Fruit fly (Drosophila melanogaster): ENCODE results near the gene Coq3.

The Coq3 gene

dm6 chr2L:21169160-21169624 lies 10.8 kb upstream of the Coq3 start:
- TF ChIP-seq CG8478 (optimal IDR thresholded peaks at IDR 0.05) (no peak), CTCF (optimal IDR thresholded peaks at IDR 0.05) (no peak)

dm6 chr2L:21168295-21169159 lies 10.1 kb upstream of the Coq3 start, which contains the start of the genes mAcon1, CG43345 and CG43346:
Gene mAcon1, plus strand, starts transcription at chr2L:21168570.
Gene CG43345, minus strand, starts transcription at chr2L:21168581.
Gene CG43346, minus strand, starts transcription at chr2L:21168581.
- TF ChIP-seq CTCF (optimal IDR thresholded peaks at IDR 0.05) (no peak), CG8478 (optimal IDR thresholded peaks at IDR 0.05) (no peak)

DNA sequence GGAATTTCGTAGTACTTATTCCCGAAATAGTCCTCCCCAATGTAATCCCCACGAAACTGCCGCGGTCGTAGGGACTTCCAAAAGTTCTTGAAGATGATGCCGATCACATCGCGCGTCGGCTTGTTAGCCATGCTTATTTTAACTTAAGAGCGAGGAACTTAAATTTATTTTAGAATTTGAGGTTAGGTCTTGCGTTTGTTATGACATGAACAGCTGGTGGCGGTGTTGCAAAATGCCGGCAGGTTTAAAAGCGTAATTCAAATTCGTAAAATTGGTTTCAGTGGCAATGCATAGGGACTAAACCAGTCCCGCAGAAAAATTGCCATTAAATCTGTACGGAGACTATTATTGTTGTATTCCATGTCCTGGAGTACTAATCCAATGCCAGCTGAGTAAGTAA lies 8.0 kb upstream of the Coq3 start:
- TF ChIP-seq CTCF (optimal IDR thresholded peaks at IDR 0.05): no peak
- TF ChIP-seq CG8478 (optimal IDR thresholded peaks at IDR 0.05): no peak

- TF ChIP-seq CG8478 (optimal IDR thresholded peaks at IDR 0.05): no peak
- no peak for TF ChIP-seq CTCF (optimal IDR thresholded peaks at IDR 0.05)
Measured at dm6 chr2L:21163311-21163842, 5.0 kb upstream of the Coq3 start, which contains the start of gene Noc2. Gene Noc2, plus strand, starts transcription at chr2L:21163641.

DNA sequence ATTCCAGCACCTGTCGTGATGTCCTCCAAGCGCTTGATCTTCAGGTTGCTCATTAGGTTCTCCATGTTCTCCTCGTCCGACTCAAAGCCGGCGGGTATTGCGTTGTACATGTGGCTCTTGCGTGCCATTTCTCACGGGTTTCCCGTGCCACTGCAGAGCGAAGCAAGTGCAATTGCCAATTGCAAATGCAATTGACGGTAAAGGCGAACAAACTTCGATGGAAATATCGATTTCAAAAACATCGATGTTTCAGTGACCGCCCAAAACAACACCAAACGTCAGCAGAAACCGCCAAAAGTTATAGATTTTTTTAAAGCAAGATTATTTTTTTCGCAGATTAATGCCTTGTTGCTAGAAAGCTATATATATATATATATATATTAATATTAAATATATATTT lies 4.5 kb upstream of the Coq3 start, which contains the start of gene Nbr:
Gene Nbr, minus strand, starts transcription at position 209 of the 400 bp plus-strand sequence.
- TF ChIP-seq CTCF (optimal IDR thresholded peaks at IDR 0.05) (no peak), CG8478 (optimal IDR thresholded peaks at IDR 0.05) (no peak)

- no peak for TF ChIP-seq CTCF (optimal IDR thresholded peaks at IDR 0.05)
- TF ChIP-seq CG8478 (optimal IDR thresholded peaks at IDR 0.05): no peak
Measured at dm6 chr2L:21156156-21157040, 2.0 kb downstream of the Coq3 start, which contains the start of the genes Mpp6 and E2f2. Gene Mpp6, plus strand, starts transcription at chr2L:21156288. Gene E2f2, minus strand, starts transcription at chr2L:21156749.

- no peak for TF ChIP-seq CG8478 (optimal IDR thresholded peaks at IDR 0.05)
- no peak for TF ChIP-seq CTCF (optimal IDR thresholded peaks at IDR 0.05)
Measured at dm6 chr2L:21153844-21154243, 4.6 kb downstream of the Coq3 start.

DNA sequence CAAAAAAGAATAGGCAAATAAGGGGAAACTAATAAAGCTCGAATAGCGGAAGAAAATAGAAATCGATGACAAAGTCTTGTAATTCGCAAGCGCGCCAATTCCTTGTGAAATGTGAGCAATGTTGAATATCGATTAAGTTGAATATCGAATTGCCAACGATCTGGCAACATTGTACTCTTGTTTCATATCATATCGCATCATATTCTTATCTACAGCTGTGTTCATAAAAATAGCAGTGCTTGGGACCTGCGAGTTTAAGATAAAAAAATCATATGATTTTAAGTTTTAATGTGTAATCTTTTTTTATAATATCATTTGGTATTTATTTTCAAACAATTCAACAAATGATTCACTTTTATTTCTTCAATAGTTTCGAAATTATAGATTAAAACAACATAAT lies 9.4 kb downstream of the Coq3 start:
- TF ChIP-seq CG8478 (optimal IDR thresholded peaks at IDR 0.05): no peak
- TF ChIP-seq CTCF (optimal IDR thresholded peaks at IDR 0.05): no peak

DNA sequence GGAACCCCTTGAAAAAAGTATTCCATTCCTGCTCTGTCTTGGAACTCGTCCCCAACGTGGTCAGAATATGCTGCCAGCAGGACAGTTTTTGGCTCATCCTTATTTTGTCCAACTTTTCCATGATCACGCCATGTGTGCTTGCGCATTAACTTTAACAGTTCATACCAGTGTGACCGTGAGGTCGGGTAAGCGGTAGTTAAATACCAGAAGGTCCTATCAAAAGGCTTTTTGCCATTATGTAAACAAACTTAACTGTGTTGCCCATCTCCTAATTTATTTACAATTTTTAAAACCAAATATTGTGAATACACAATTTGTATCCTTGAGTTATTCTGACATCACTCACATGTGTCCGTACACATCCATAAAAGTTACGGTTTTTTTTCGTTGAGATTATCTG lies 10.2 kb downstream of the Coq3 start, which contains the start of gene del:
Gene del, minus strand, starts transcription at position 305 of the 400 bp plus-strand sequence.
- no peak for TF ChIP-seq CG8478 (optimal IDR thresholded peaks at IDR 0.05)
- no peak for TF ChIP-seq CTCF (optimal IDR thresholded peaks at IDR 0.05)

- TF ChIP-seq CG8478 (optimal IDR thresholded peaks at IDR 0.05) (no peak), CTCF (optimal IDR thresholded peaks at IDR 0.05) (no peak)
Measured at dm6 chr2L:21142972-21143385, 15.4 kb downstream of the Coq3 start, which contains the start of gene pths. Gene pths, plus strand, starts transcription at chr2L:21143229.

DNA sequence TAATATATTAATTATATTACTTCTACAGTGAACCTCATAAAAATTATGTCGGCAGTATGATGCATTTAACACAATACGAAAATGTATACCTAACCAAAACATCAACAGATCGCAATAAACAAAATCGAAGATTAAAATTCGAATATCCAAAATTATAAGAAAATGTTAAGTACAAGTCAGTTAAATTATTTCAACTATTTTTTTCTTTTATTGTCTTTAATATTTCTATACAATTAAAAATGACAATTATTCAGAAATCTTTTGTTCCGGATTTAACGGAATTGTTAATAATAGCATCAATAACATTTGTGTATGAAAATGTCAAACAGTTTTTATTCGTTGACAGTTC lies 15.9 kb downstream of the Coq3 start:
- TF ChIP-seq CG8478 (optimal IDR thresholded peaks at IDR 0.05) (no peak), CTCF (optimal IDR thresholded peaks at IDR 0.05) (no peak)

- TF ChIP-seq CG8478 (optimal IDR thresholded peaks at IDR 0.05): no peak
- no peak for TF ChIP-seq CTCF (optimal IDR thresholded peaks at IDR 0.05)
Measured at dm6 chr2L:21141714-21142500, 16.5 kb downstream of the Coq3 start, which contains the start of gene Dap160. Gene Dap160, minus strand, starts transcription at chr2L:21142347.

- no peak for TF ChIP-seq CTCF (optimal IDR thresholded peaks at IDR 0.05)
- TF ChIP-seq CG8478 (optimal IDR thresholded peaks at IDR 0.05): no peak
Measured at dm6 chr2L:21135764-21136163, 22.6 kb downstream of the Coq3 start.

DNA sequence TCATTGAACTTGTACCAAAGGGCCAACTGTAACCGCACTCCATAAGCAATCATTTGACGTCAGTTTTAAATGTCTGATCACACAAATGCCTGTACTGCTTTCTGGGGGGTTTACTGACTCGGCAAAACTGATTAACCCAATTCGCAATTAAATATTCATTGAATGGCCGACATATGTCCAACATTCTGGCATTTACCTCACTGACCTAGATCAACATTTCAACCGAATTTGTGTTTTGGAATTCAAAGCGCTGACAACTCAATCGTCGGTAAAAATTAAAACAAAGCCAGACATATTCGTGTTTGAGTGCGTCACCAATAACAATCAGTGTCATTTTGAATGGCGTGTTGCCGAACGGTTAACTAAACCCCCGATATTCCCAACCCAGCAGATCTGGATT lies 42.7 kb downstream of the Coq3 start:
- no peak for TF ChIP-seq CG8478 (optimal IDR thresholded peaks at IDR 0.05)
- no peak for TF ChIP-seq CTCF (optimal IDR thresholded peaks at IDR 0.05)

All from S2 (cell line).